Worm (Caenorhabditis elegans) whole organism, L1 larva: ENCODE results near the gene snt-6.

Experiments
- blmp-1 ChIP-seq: fragments of 150-350 bp; optimal IDR thresholded peaks from 2 replicates; lab custom pipeline; 2014; ENCODE audit warnings: missing biosample characterization, missing genetic modification characterization
- ceh-82 ChIP-seq, 3 experiments: fragments of 150-350 bp in 1 of 3; sonication (generic microtip) in 2 of 3; optimal IDR thresholded peaks; 2 replicates each; lab custom pipeline; 2014 to 2017; ENCODE audit warnings: missing biosample characterization in 3 of 3, missing genetic modification characterization in 3 of 3
- lin-13 ChIP-seq: fragments of 150-350 bp; optimal IDR thresholded peaks from 2 replicates; lab custom pipeline; 2014; ENCODE audit warnings: missing biosample characterization, missing genetic modification reagents, missing genetic modification characterization
- lin-15B ChIP-seq: fragments of 150-350 bp; sonication (generic microtip); optimal IDR thresholded peaks from 3 replicates; lab custom pipeline; 2014; ENCODE audit warnings: missing biosample characterization, missing genetic modification characterization
- nhr-12 ChIP-seq: sonication (generic microtip); optimal IDR thresholded peaks from 2 replicates; lab custom pipeline; 2017; ENCODE audit warnings: missing biosample characterization, missing genetic modification characterization
- pqm-1 ChIP-seq: sonication (generic microtip); optimal IDR thresholded peaks from 3 replicates; lab custom pipeline; 2017; ENCODE audit warnings: missing biosample characterization, missing genetic modification characterization
- snpc-4 ChIP-seq: fragments of 150-350 bp; optimal IDR thresholded peaks from 2 replicates; lab custom pipeline; 2014; ENCODE audit warnings: missing biosample characterization, missing genetic modification characterization
- unc-62 ChIP-seq: fragments of 150-350 bp; optimal IDR thresholded peaks from 2 replicates; lab custom pipeline; 2014; ENCODE audit warnings: missing biosample characterization, missing genetic modification reagents, missing genetic modification characterization
- unc-98 ChIP-seq: fragments of 200-800 bp; sonication (Bioruptor generic); IDR thresholded peaks from 2 replicates; pipeline ENCODE4 v1.3.6; 2022; ENCODE audit warnings: missing genetic modification characterization, missing compliant biosample characterization

- no peak for TF ChIP-seq unc-62 (GFP tag; lab: Kevin White, UChicago)
- no peak for TF ChIP-seq lin-13 (GFP tag; lab: Kevin White, UChicago)
- no peak for TF ChIP-seq blmp-1 (tag; lab: Kevin White, UChicago)
- no peak for TF ChIP-seq pqm-1 (tag; lab: Kevin White, UChicago)
- no peak for TF ChIP-seq nhr-12 (tag; lab: Kevin White, UChicago)
- no peak for TF ChIP-seq unc-98 (GFP tag; lab: Robert Waterston, UW)
- no peak for TF ChIP-seq lin-15B (tag; lab: Kevin White, UChicago)
- TF ChIP-seq ceh-82 (tag; optimal IDR thresholded peaks at IDR 0.05; lab: Kevin White, UChicago) = no peak
- no peak for TF ChIP-seq snpc-4 (tag; lab: Kevin White, UChicago)
These were observed 26.5 kb downstream of the snt-6 start, which contains the start of gene rfip-2 for ce11 chrII:723488-723887.
